Worm (Caenorhabditis elegans) whole organism, young adult: ENCODE data around the gene klp-6.

Source experiments
- B0019.2 ChIP-seq: fragments of 200-800 bp; sonication (Bioruptor generic); conservative IDR thresholded peaks from 2 replicates; pipeline ENCODE4 v1.3.6; 2022; ENCODE audit warnings: missing genetic modification reagents, missing genetic modification characterization, missing compliant biosample characterization
- C06A6.2 ChIP-seq: fragments of 200-800 bp; sonication (Bioruptor generic); conservative IDR thresholded peaks from 2 replicates; pipeline ENCODE4 v1.3.6; 2022; ENCODE audit warnings: missing genetic modification characterization, missing compliant biosample characterization
- F10E7.11 ChIP-seq: sonication (generic microtip); optimal IDR thresholded peaks from 2 replicates; lab custom pipeline; 2017; ENCODE audit warnings: mild to moderate bottlenecking, missing genetic modification characterization, moderate library complexity, missing compliant biosample characterization
- F22D6.2 ChIP-seq: sonication (generic microtip); optimal IDR thresholded peaks from 2 replicates; lab custom pipeline; 2016; ENCODE audit warnings: mild to moderate bottlenecking, missing genetic modification characterization, missing compliant biosample characterization
- F23B12.7 ChIP-seq: sonication (generic microtip); optimal IDR thresholded peaks from 2 replicates; lab custom pipeline; 2017; ENCODE audit warnings: missing genetic modification characterization, mild to moderate bottlenecking, missing compliant biosample characterization, antibody characterized with exemption, moderate library complexity; ENCODE audit not compliant: insufficient read depth
- F52B5.7 ChIP-seq: sonication (generic microtip); optimal IDR thresholded peaks from 2 replicates; lab custom pipeline; 2016; ENCODE audit warnings: mild to moderate bottlenecking, missing genetic modification characterization, missing compliant biosample characterization
- F57C9.4 ChIP-seq: sonication (generic microtip); optimal IDR thresholded peaks from 2 replicates; lab custom pipeline; 2017; ENCODE audit warnings: mild to moderate bottlenecking, missing genetic modification characterization, missing compliant biosample characterization
- K11D2.4 ChIP-seq: fragments of 200-800 bp; sonication (Bioruptor generic); IDR thresholded peaks from 2 replicates; pipeline ENCODE4 v1.3.6; 2022; ENCODE audit warnings: missing genetic modification reagents, missing genetic modification characterization, missing compliant biosample characterization
- K12H6.12 ChIP-seq: fragments of 200-800 bp; sonication (Bioruptor generic); optimal IDR thresholded peaks from 2 replicates; lab custom pipeline; 2018; ENCODE audit warnings: mild to moderate bottlenecking, missing genetic modification characterization, missing compliant biosample characterization
- T26A5.8 ChIP-seq: sonication (generic microtip); optimal IDR thresholded peaks from 2 replicates; lab custom pipeline; 2016; ENCODE audit warnings: missing genetic modification characterization, missing compliant biosample characterization
- Y53F4B.3 ChIP-seq: fragments of 200-800 bp; sonication (Bioruptor generic); IDR thresholded peaks from 2 replicates; pipeline ENCODE4 v1.3.6; 2022; ENCODE audit warnings: missing genetic modification reagents, missing genetic modification characterization, missing compliant biosample characterization
- Y56A3A.18 ChIP-seq: fragments of 200-800 bp; sonication (Bioruptor generic); IDR thresholded peaks from 2 replicates; pipeline ENCODE4 v1.3.6; 2022; ENCODE audit warnings: missing genetic modification reagents, missing genetic modification characterization, missing compliant biosample characterization
- Y67H2A.10 ChIP-seq: fragments of 200-800 bp; sonication (Bioruptor generic); conservative IDR thresholded peaks from 2 replicates; pipeline ENCODE4 v1.3.6; 2022; ENCODE audit warnings: missing genetic modification reagents, missing genetic modification characterization, missing compliant biosample characterization
- Y79H2A.3 ChIP-seq: fragments of 200-800 bp; sonication (Bioruptor generic); conservative IDR thresholded peaks from 2 replicates; pipeline ENCODE4 v1.3.6; 2022; ENCODE audit warnings: missing genetic modification reagents, missing genetic modification characterization, missing compliant biosample characterization
- ZK185.1 ChIP-seq: sonication (generic microtip); optimal IDR thresholded peaks from 2 replicates; lab custom pipeline; 2016; ENCODE audit warnings: mild to moderate bottlenecking, missing genetic modification characterization, missing compliant biosample characterization; ENCODE audit not compliant: poor library complexity, severe bottlenecking
- atf-7 ChIP-seq: sonication (generic microtip); optimal IDR thresholded peaks from 2 replicates; lab custom pipeline; 2017; ENCODE audit warnings: mild to moderate bottlenecking, missing genetic modification characterization, missing compliant biosample characterization
- ccch-3 ChIP-seq: fragments of 200-800 bp; sonication (Bioruptor generic); optimal IDR thresholded peaks from 2 replicates; lab custom pipeline; 2018; ENCODE audit warnings: mild to moderate bottlenecking, missing genetic modification characterization, missing compliant biosample characterization
- cebp-1 ChIP-seq, 2 experiments: fragments of 200-800 bp in 1 of 2; sonication (Bioruptor generic) in 1 of 2; sonication (generic microtip) in 1 of 2; IDR thresholded peaks in 1 of 2; optimal IDR thresholded peaks in 1 of 2; 2 replicates each; pipeline versions ENCODE4 v1.3.6 to Lab custom; 2017 to 2022; ENCODE audit warnings: missing compliant biosample characterization in 2 of 2, missing genetic modification characterization in 2 of 2, mild to moderate bottlenecking in 1 of 2, missing genetic modification reagents in 1 of 2, moderate library complexity in 1 of 2
- die-1 ChIP-seq: sonication (generic microtip); optimal IDR thresholded peaks from 2 replicates; lab custom pipeline; 2016; ENCODE audit warnings: missing genotype, mild to moderate bottlenecking, missing genetic modification characterization, missing compliant biosample characterization
- dox-1 ChIP-seq: fragments of 200-800 bp; sonication (Bioruptor generic); IDR thresholded peaks from 2 replicates; pipeline ENCODE4 v1.3.6; 2022; ENCODE audit warnings: missing genetic modification reagents, missing genetic modification characterization, missing compliant biosample characterization
- dpff-1 ChIP-seq: sonication (generic microtip); optimal IDR thresholded peaks from 2 replicates; lab custom pipeline; 2017; ENCODE audit warnings: mild to moderate bottlenecking, missing genetic modification characterization, missing compliant biosample characterization
- egl-18 ChIP-seq: fragments of 200-800 bp; sonication (Bioruptor generic); IDR thresholded peaks from 2 replicates; pipeline ENCODE4 v1.3.6; 2022; ENCODE audit warnings: missing genetic modification reagents, missing genetic modification characterization, missing compliant biosample characterization
- egrh-3 ChIP-seq: fragments of 200-800 bp; sonication (Bioruptor generic); IDR thresholded peaks from 2 replicates; pipeline ENCODE4 v1.3.6; 2022; ENCODE audit warnings: missing genetic modification reagents, missing genetic modification characterization, missing compliant biosample characterization
- ekl-4 ChIP-seq: fragments of 200-800 bp; sonication (Bioruptor generic); IDR thresholded peaks from 2 replicates; pipeline ENCODE4 v1.3.6; 2022; ENCODE audit warnings: missing genetic modification reagents, missing genetic modification characterization, missing compliant biosample characterization
- fkh-3 ChIP-seq: sonication (generic microtip); optimal IDR thresholded peaks from 2 replicates; lab custom pipeline; 2016; ENCODE audit warnings: mild to moderate bottlenecking, missing genetic modification characterization, missing compliant biosample characterization
- him-1 ChIP-seq: sonication (generic microtip); optimal IDR thresholded peaks from 2 replicates; lab custom pipeline; 2016; ENCODE audit warnings: missing genotype, missing genetic modification reagents, missing genetic modification characterization, missing compliant biosample characterization
- hmg-1.2 ChIP-seq: fragments of 200-800 bp; sonication (Bioruptor generic); IDR thresholded peaks from 2 replicates; pipeline ENCODE4 v1.3.6; 2022; ENCODE audit warnings: missing genetic modification reagents, missing genetic modification characterization, missing compliant biosample characterization
- hrde-1 ChIP-seq: sonication (generic microtip); optimal IDR thresholded peaks from 2 replicates; lab custom pipeline; 2016; ENCODE audit warnings: missing genetic modification characterization, mild to moderate bottlenecking, missing compliant biosample characterization, moderate library complexity, missing genotype, missing genetic modification reagents, borderline replicate concordance
- lag-1 ChIP-seq: fragments of 200-800 bp; sonication (Bioruptor generic); IDR thresholded peaks from 2 replicates; pipeline ENCODE4 v1.3.6; 2022; ENCODE audit warnings: missing genetic modification reagents, missing genetic modification characterization, missing compliant biosample characterization
- lin-54 ChIP-seq: fragments of 200-800 bp; sonication (Bioruptor generic); optimal IDR thresholded peaks from 2 replicates; lab custom pipeline; 2018; ENCODE audit warnings: mild to moderate bottlenecking, missing genetic modification characterization, missing compliant biosample characterization
- lir-1 ChIP-seq: fragments of 200-800 bp; sonication (Bioruptor generic); conservative IDR thresholded peaks from 2 replicates; pipeline ENCODE4 v1.3.6; 2022; ENCODE audit warnings: missing genetic modification reagents, missing genetic modification characterization, missing compliant biosample characterization
- mcd-1 ChIP-seq: fragments of 200-800 bp; sonication (Bioruptor generic); IDR thresholded peaks from 2 replicates; pipeline ENCODE4 v1.3.6; 2022; ENCODE audit warnings: missing genetic modification reagents, missing genetic modification characterization, missing compliant biosample characterization
- nfya-2 ChIP-seq: fragments of 200-800 bp; sonication (Bioruptor generic); IDR thresholded peaks from 2 replicates; pipeline ENCODE4 v1.3.6; 2022; ENCODE audit warnings: missing genetic modification reagents, missing genetic modification characterization, missing compliant biosample characterization
- nhr-120 ChIP-seq: fragments of 200-800 bp; sonication (Bioruptor generic); IDR thresholded peaks from 2 replicates; pipeline ENCODE4 v1.3.6; 2022; ENCODE audit warnings: missing genetic modification characterization, missing compliant biosample characterization
- nhr-90 ChIP-seq: sonication (generic microtip); optimal IDR thresholded peaks from 2 replicates; lab custom pipeline; 2016; ENCODE audit warnings: missing genotype, mild to moderate bottlenecking, missing genetic modification characterization, missing compliant biosample characterization
- pbrm-1 ChIP-seq: fragments of 200-800 bp; sonication (Bioruptor generic); IDR thresholded peaks from 2 replicates; pipeline ENCODE4 v1.3.6; 2022; ENCODE audit warnings: missing genetic modification reagents, missing genetic modification characterization, missing compliant biosample characterization
- repo-1 ChIP-seq: sonication (generic microtip); optimal IDR thresholded peaks from 2 replicates; lab custom pipeline; 2017; ENCODE audit warnings: mild to moderate bottlenecking, missing genetic modification characterization, missing compliant biosample characterization
- rpc-1 ChIP-seq, 2 experiments: fragments of 150-350 bp in 1 of 2; sonication (generic microtip) in 1 of 2; optimal IDR thresholded peaks; 2 replicates each; lab custom pipeline; 2014 to 2018; ENCODE audit warnings: missing biosample characterization in 1 of 2, missing genetic modification characterization in 1 of 2, missing genetic modification reagents in 1 of 2, missing genotype in 1 of 2
- snpc-1.1 ChIP-seq: sonication (generic microtip); optimal IDR thresholded peaks from 2 replicates; lab custom pipeline; 2017; ENCODE audit warnings: missing genetic modification characterization, mild to moderate bottlenecking, missing compliant biosample characterization, antibody characterized with exemption, moderate library complexity, missing genotype, missing genetic modification reagents; ENCODE audit not compliant: insufficient read depth
- somi-1 ChIP-seq: fragments of 200-800 bp; sonication (Bioruptor generic); optimal IDR thresholded peaks from 2 replicates; lab custom pipeline; 2018; ENCODE audit warnings: mild to moderate bottlenecking, missing genetic modification characterization, missing compliant biosample characterization
- tbp1 ChIP-seq: fragments of 200-800 bp; sonication (Bioruptor generic); optimal IDR thresholded peaks from 2 replicates; lab custom pipeline; 2018; ENCODE audit warnings: mild to moderate bottlenecking, missing genetic modification characterization, missing compliant biosample characterization
- unc-130 ChIP-seq: sonication (generic microtip); optimal IDR thresholded peaks from 2 replicates; lab custom pipeline; 2016; ENCODE audit warnings: missing genetic modification reagents, missing genetic modification characterization, missing compliant biosample characterization
- unc-62 ChIP-seq: fragments of 150-350 bp; optimal IDR thresholded peaks from 2 replicates; lab custom pipeline; 2014; ENCODE audit warnings: missing biosample characterization, missing genetic modification reagents, missing genetic modification characterization
- zfh-2 ChIP-seq: fragments of 200-800 bp; sonication (Bioruptor generic); conservative IDR thresholded peaks from 2 replicates; pipeline ENCODE4 v1.3.6; 2022; ENCODE audit warnings: missing genetic modification reagents, missing genetic modification characterization, missing compliant biosample characterization
- zim-3 ChIP-seq: sonication (generic microtip); optimal IDR thresholded peaks from 2 replicates; lab custom pipeline; 2017; ENCODE audit warnings: mild to moderate bottlenecking, missing genetic modification characterization, moderate library complexity, missing compliant biosample characterization
- ztf-28 ChIP-seq: fragments of 200-800 bp; sonication (Bioruptor generic); IDR thresholded peaks from 2 replicates; pipeline ENCODE4 v1.3.6; 2022; ENCODE audit warnings: missing genetic modification reagents, missing genetic modification characterization, missing compliant biosample characterization
- ztf-6 ChIP-seq: fragments of 200-800 bp; sonication (Bioruptor generic); IDR thresholded peaks from 2 replicates; pipeline ENCODE4 v1.3.6; 2022; ENCODE audit warnings: missing genetic modification reagents, missing genetic modification characterization, missing compliant biosample characterization

Gene klp-6

ce11 chrIII:5024393-5024964 is 6.2 kb upstream of the klp-6 start, which contains the start of gene pcf-11 (continued):
- TF ChIP-seq tbp1 (peak; percentile 15), ztf-6 (GFP tag; lab: Robert Waterston, UW) (no peak), him-1 (tag; lab: Kevin White, UChicago) (no peak), cebp-1 (GFP tag; IDR thresholded peaks at IDR 0.05; lab: Robert Waterston, UW) (no peak), cebp-1 (tag; optimal IDR thresholded peaks at IDR 0.05; lab: Kevin White, UChicago) (peak; percentile 47), snpc-1.1 (tag; lab: Kevin White, UChicago) (no peak), F57C9.4 (tag; lab: Kevin White, UChicago) (no peak), somi-1 (GFP tag; lab: Kevin White, UChicago) (no peak), Y56A3A.18 (GFP tag; lab: Robert Waterston, UW) (no peak), F22D6.2 (tag; lab: Kevin White, UChicago) (no peak), pbrm-1 (GFP tag; lab: Robert Waterston, UW) (no peak), zim-3 (tag; lab: Kevin White, UChicago) (no peak), mcd-1 (GFP tag; lab: Robert Waterston, UW) (peak; percentile 36; the same call in 1 of the 2 replicates), B0019.2 (GFP tag; lab: Robert Waterston, UW) (no peak), Y53F4B.3 (no peak), hrde-1 (tag; lab: Kevin White, UChicago) (no peak), ccch-3 (GFP tag; lab: Kevin White, UChicago) (no peak), egrh-3 (no peak), atf-7 (tag; lab: Kevin White, UChicago) (no peak), C06A6.2 (GFP tag; lab: Robert Waterston, UW) (0 out of 2 replicates have a peak, but pooled peaks have one; percentile 13), nfya-2 (no peak), dox-1 (GFP tag; lab: Robert Waterston, UW) (no peak), dpff-1 (tag; lab: Kevin White, UChicago) (no peak), F10E7.11 (tag; lab: Kevin White, UChicago) (no peak), Y67H2A.10 (GFP tag; lab: Robert Waterston, UW) (no peak), rpc-1 (optimal IDR thresholded peaks at IDR 0.05; lab: Kevin White, UChicago) (no peak), rpc-1 (tag; optimal IDR thresholded peaks at IDR 0.05; lab: Kevin White, UChicago) (no peak), Y79H2A.3 (GFP tag; lab: Robert Waterston, UW) (no peak), unc-62 (GFP tag; lab: Kevin White, UChicago) (no peak), die-1 (no peak), unc-130 (GFP tag; lab: Kevin White, UChicago) (no peak), ztf-28 (GFP tag; lab: Robert Waterston, UW) (no peak), lin-54 (peak; percentile 17), F23B12.7 (tag; lab: Kevin White, UChicago) (peak; percentile 3), ekl-4 (GFP tag; lab: Robert Waterston, UW) (0 out of 2 replicates have a peak, but pooled peaks have one; percentile 20), ZK185.1 (peak; percentile 5), egl-18 (GFP tag; lab: Robert Waterston, UW) (no peak), nhr-120 (GFP tag; lab: Robert Waterston, UW) (no peak), lir-1 (GFP tag; lab: Robert Waterston, UW) (no peak), fkh-3 (tag; lab: Kevin White, UChicago) (no peak), lag-1 (GFP tag; lab: Robert Waterston, UW) (no peak), K11D2.4 (no peak), F52B5.7 (tag; lab: Kevin White, UChicago) (no peak), hmg-1.2 (peak; percentile 46; the same call in 1 of the 2 replicates), zfh-2 (peak; percentile 73), nhr-90 (tag; lab: Kevin White, UChicago) (no peak), T26A5.8 (tag; lab: Kevin White, UChicago) (no peak), K12H6.12 (tag; lab: Kevin White, UChicago) (no peak), repo-1 (tag; lab: Kevin White, UChicago) (no peak)
